Worm (Caenorhabditis elegans): ENCODE data around the gene rom-4.

rom-4 gene

DNA sequence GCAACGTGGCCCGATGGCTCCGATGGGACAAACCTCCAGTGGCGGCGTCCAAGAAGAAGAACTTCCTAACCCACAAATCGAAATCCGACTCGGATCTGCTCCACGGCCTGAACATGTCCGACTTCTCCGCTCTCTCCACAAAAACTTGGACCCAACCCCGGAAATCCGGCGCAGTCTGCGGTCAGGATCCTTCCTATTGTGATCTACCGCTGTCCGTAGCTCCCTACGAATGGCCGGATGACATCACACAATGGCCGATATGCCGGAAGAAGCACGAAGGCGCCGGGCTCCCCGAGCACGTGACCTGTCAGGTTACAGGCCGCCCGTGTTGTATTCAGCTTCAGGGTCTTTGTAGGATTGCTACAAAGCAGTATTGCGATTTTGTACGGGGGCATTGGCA, 14.7 kb downstream of the rom-4 start:
- TF ChIP-seq tbx-37 (GFP tag; conservative IDR thresholded peaks at IDR 0.05) = no peak
- no peak for TF ChIP-seq ceh-36 (tag; optimal IDR thresholded peaks at IDR 0.05)
- TF ChIP-seq hmg-4 (GFP tag; optimal IDR thresholded peaks at IDR 0.05) = no peak
- TF ChIP-seq ama-1 (optimal IDR thresholded peaks at IDR 0.05) = no peak
- TF ChIP-seq ets-7 (tag; optimal IDR thresholded peaks at IDR 0.05) = no peak
- no peak for TF ChIP-seq tra-4 (tag; optimal IDR thresholded peaks at IDR 0.05)

DNA sequence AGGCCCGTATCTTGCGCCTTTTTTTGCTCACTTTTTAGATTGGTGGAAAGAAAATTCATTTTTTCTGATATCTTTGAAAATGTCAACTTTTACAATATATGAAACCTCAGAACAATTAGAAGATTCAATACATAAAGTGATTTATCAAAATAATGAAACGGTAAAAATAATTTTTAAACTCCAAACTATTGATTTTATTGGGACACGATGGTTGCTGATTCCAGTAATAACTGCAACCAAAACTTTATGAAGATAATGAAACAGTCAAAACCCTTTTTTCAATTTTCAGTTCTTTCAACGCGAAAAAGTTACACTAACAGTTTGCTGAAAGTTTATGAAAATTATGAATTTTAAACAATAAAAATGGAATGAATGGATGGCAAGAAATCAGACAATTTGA, 25.4 kb downstream of the rom-4 start:
- TF ChIP-seq tbx-11 (GFP tag; IDR thresholded peaks at IDR 0.05) = no peak
- no peak for TF ChIP-seq scrt-1 (GFP tag; IDR thresholded peaks at IDR 0.05)
- TF ChIP-seq ceh-36 (tag; optimal IDR thresholded peaks at IDR 0.05) = no peak
- TF ChIP-seq aly-1 (tag; optimal IDR thresholded peaks at IDR 0.05) = no peak
- no peak for TF ChIP-seq ama-1 (optimal IDR thresholded peaks at IDR 0.05)
- no peak for TF ChIP-seq F13C5.2 (tag; optimal IDR thresholded peaks at IDR 0.05)
- no peak for TF ChIP-seq B0310.2 (tag; optimal IDR thresholded peaks at IDR 0.05)
- no peak for TF ChIP-seq hmbx-1 (tag; optimal IDR thresholded peaks at IDR 0.05)
- no peak for TF ChIP-seq hnd-1 (tag; optimal IDR thresholded peaks at IDR 0.05)
- TF ChIP-seq tbx-37 (GFP tag; conservative IDR thresholded peaks at IDR 0.05) = no peak
- TF ChIP-seq tra-4 (tag; optimal IDR thresholded peaks at IDR 0.05) = no peak
- no peak for TF ChIP-seq ceh-13 (GFP tag; optimal IDR thresholded peaks at IDR 0.05)
- no peak for TF ChIP-seq sea-1 (GFP tag; conservative IDR thresholded peaks at IDR 0.05)

DNA sequence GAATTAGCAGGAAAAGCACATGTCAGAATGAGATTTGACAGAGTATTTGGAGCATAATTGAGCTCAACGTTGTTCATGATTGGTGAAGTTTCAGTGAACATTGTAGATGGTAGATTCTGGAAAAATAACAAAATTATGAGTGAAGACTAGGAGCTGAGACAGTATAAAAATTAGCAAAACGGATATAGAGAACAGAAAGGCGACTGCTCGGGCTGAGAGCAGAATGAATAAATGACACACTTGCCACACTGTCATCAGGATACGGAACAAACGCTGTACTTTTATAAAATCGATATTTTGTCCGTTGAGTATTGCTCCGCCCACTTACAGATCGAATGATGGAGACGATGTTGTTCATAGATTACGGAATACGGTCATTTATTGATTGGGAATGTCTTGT, 29.4 kb downstream of the rom-4 start, which contains the start of gene dct-13:
dct-13 (minus strand) TSS at position 101 of the 400 bp plus-strand sequence.
- no peak for TF ChIP-seq sea-1 (GFP tag; conservative IDR thresholded peaks at IDR 0.05)

DNA sequence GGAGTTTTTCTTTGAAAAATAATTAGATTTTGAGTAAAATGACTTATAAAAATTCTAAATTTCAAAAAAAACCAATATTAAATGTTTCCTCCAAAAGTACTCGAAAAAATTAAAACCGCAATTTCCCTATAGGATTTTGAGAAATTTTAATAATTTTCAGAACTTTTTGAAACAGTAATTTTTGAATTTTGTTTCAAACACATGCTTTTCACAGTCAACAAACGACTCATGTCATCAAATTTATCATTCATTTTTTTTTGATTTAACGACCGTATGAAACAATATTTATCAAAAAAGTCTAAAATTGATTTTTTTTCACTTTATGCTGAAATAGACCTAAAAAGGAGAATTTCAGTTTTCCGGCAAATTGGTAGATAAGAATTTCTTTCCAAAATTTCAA, 30.9 kb downstream of the rom-4 start:
- TF ChIP-seq F13C5.2 (tag; optimal IDR thresholded peaks at IDR 0.05) = no peak
- no peak for TF ChIP-seq flt-1 (GFP tag; IDR thresholded peaks at IDR 0.05)
- no peak for TF ChIP-seq scrt-1 (GFP tag; IDR thresholded peaks at IDR 0.05)
- TF ChIP-seq hnd-1 (tag; optimal IDR thresholded peaks at IDR 0.05) = no peak
- TF ChIP-seq sea-1 (GFP tag; conservative IDR thresholded peaks at IDR 0.05) = no peak
- no peak for TF ChIP-seq ceh-13 (GFP tag; optimal IDR thresholded peaks at IDR 0.05)
- no peak for TF ChIP-seq tbx-37 (GFP tag; conservative IDR thresholded peaks at IDR 0.05)
- no peak for TF ChIP-seq tra-4 (tag; optimal IDR thresholded peaks at IDR 0.05)
- no peak for TF ChIP-seq tbx-11 (GFP tag; IDR thresholded peaks at IDR 0.05)
- TF ChIP-seq hmbx-1 (tag; optimal IDR thresholded peaks at IDR 0.05) = no peak
- no peak for TF ChIP-seq hmg-4 (GFP tag; optimal IDR thresholded peaks at IDR 0.05)
- no peak for TF ChIP-seq B0310.2 (tag; optimal IDR thresholded peaks at IDR 0.05)
- TF ChIP-seq aly-1 (tag; optimal IDR thresholded peaks at IDR 0.05) = no peak
- no peak for TF ChIP-seq ceh-36 (tag; optimal IDR thresholded peaks at IDR 0.05)

DNA sequence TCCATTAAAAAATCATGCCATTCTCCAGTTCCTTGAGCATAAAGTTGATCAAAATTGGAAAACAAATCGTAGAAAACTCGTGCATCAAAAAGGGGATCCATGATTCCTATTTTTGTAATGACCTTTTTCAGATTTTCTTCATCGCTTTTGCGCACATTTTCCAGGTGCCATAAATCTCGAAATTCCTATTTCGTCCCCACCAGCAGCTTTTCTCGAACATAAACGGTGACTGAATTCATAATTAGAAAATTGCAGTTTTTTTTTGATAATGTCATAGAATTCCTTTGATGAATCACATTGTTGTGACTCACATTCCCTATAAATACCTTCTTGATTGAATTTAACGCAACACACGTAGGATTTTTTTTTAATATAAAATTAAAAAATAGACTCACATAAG, 34.9 kb downstream of the rom-4 start, which contains the start of gene nhr-229:
nhr-229 (minus strand) TSS at position 101 of the 400 bp plus-strand sequence.
- TF ChIP-seq F13C5.2 (tag; optimal IDR thresholded peaks at IDR 0.05) = no peak
- TF ChIP-seq tbx-11 (GFP tag; IDR thresholded peaks at IDR 0.05) = no peak
- no peak for TF ChIP-seq scrt-1 (GFP tag; IDR thresholded peaks at IDR 0.05)
- no peak for TF ChIP-seq tbx-37 (GFP tag; conservative IDR thresholded peaks at IDR 0.05)
- no peak for TF ChIP-seq hnd-1 (tag; optimal IDR thresholded peaks at IDR 0.05)
- no peak for TF ChIP-seq ceh-36 (tag; optimal IDR thresholded peaks at IDR 0.05)
- no peak for TF ChIP-seq aly-1 (tag; optimal IDR thresholded peaks at IDR 0.05)
- TF ChIP-seq flt-1 (GFP tag; IDR thresholded peaks at IDR 0.05) = no peak
- no peak for TF ChIP-seq ama-1 (optimal IDR thresholded peaks at IDR 0.05)
- TF ChIP-seq hmbx-1 (tag; optimal IDR thresholded peaks at IDR 0.05) = no peak
- no peak for TF ChIP-seq ets-7 (tag; optimal IDR thresholded peaks at IDR 0.05)
- TF ChIP-seq tra-4 (tag; optimal IDR thresholded peaks at IDR 0.05) = no peak
- no peak for TF ChIP-seq hmg-4 (GFP tag; optimal IDR thresholded peaks at IDR 0.05)
- TF ChIP-seq ceh-13 (GFP tag; optimal IDR thresholded peaks at IDR 0.05) = no peak
- no peak for TF ChIP-seq sea-1 (GFP tag; conservative IDR thresholded peaks at IDR 0.05)
- no peak for TF ChIP-seq B0310.2 (tag; optimal IDR thresholded peaks at IDR 0.05)
- no peak for TF ChIP-seq pes-1 (GFP tag; IDR thresholded peaks at IDR 0.05)

DNA sequence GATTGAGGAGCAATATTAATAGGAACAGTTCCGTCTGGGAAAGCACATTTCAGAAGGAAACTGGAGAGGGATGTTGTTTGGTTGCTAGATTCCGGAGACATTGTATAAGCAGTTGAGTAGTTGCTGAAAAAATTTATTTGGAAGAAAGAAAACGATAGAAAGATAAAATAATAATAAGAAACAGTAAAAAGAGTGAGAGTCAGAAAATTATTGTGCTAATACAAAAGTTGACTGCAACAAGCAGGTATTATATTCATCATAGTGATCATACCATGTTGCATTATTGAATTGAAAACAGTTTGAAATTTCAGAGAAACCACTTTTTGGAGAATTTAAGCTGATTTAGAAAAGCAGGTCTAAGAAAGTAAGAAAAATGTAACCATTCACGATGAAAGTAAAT, 43.9 kb downstream of the rom-4 start, which contains the start of gene Y116A8C.19:
Y116A8C.19 (minus strand) TSS at position 101 of the 400 bp plus-strand sequence.
- TF ChIP-seq hmbx-1 (tag; optimal IDR thresholded peaks at IDR 0.05) (no peak), ama-1 (optimal IDR thresholded peaks at IDR 0.05) (no peak), aly-1 (tag; optimal IDR thresholded peaks at IDR 0.05) (no peak), ceh-36 (tag; optimal IDR thresholded peaks at IDR 0.05) (no peak), flt-1 (GFP tag; IDR thresholded peaks at IDR 0.05) (no peak), B0310.2 (tag; optimal IDR thresholded peaks at IDR 0.05) (no peak), hmg-4 (GFP tag; optimal IDR thresholded peaks at IDR 0.05) (no peak), F13C5.2 (tag; optimal IDR thresholded peaks at IDR 0.05) (no peak), tra-4 (tag; optimal IDR thresholded peaks at IDR 0.05) (no peak), hnd-1 (tag; optimal IDR thresholded peaks at IDR 0.05) (no peak), pes-1 (GFP tag; IDR thresholded peaks at IDR 0.05) (no peak), ceh-13 (GFP tag; optimal IDR thresholded peaks at IDR 0.05) (no peak), ets-7 (tag; optimal IDR thresholded peaks at IDR 0.05) (no peak), scrt-1 (GFP tag; IDR thresholded peaks at IDR 0.05) (no peak), sea-1 (GFP tag; conservative IDR thresholded peaks at IDR 0.05) (no peak), tbx-11 (GFP tag; IDR thresholded peaks at IDR 0.05) (no peak), tbx-37 (GFP tag; conservative IDR thresholded peaks at IDR 0.05) (no peak)

DNA sequence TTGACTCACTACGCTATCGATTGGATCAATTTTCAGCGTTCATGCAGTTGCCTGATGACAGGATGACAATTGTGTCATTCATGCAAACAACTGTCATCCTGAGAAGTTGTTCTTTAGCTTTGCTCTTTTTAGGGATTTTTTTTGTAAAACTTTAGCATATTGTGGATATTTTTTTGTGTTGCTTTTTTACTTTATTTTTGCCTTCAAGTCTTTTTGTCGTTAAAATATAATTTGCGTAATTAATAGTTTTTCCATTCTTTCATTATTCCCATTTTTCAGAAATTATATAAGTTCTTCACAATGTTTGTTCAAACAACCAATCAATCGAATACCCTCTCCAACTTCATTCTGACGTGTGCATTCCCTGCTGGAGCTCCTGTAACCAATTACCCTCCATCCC, 45.0 kb downstream of the rom-4 start, which contains the start of gene Y116A8C.20:
Y116A8C.20 (plus strand) TSS at position 301 of the 400 bp plus-strand sequence.
- TF ChIP-seq tra-4 (tag; optimal IDR thresholded peaks at IDR 0.05) (no peak), pes-1 (GFP tag; IDR thresholded peaks at IDR 0.05) (no peak), sea-1 (GFP tag; conservative IDR thresholded peaks at IDR 0.05) (no peak), hnd-1 (tag; optimal IDR thresholded peaks at IDR 0.05) (no peak), hmbx-1 (tag; optimal IDR thresholded peaks at IDR 0.05) (no peak), tbx-37 (GFP tag; conservative IDR thresholded peaks at IDR 0.05) (no peak), ets-7 (tag; optimal IDR thresholded peaks at IDR 0.05) (no peak), aly-1 (tag; optimal IDR thresholded peaks at IDR 0.05) (no peak)

DNA sequence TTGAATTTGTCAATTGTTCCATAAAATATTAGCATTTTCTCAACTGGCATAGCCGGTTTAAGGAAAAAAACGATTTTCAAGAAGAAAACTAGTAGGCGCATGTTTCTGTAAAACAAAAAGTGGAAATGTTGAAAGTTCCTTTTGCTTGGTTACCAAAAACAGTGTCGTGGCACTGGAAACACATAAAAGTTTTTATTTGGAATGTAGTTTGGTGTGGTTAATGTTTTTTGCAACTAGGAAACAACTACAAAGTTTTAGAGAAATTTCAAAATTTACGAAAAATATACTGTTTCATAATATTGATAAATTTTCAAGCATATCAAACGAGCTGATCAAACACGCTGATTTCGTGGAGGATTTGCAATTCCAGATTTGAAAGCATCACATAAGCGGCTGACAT, 50.1 kb downstream of the rom-4 start, which contains the start of gene clec-195:
clec-195 (minus strand) TSS at position 101 of the 400 bp plus-strand sequence.
- no peak for TF ChIP-seq tra-4 (tag; optimal IDR thresholded peaks at IDR 0.05)
- TF ChIP-seq tbx-37 (GFP tag; conservative IDR thresholded peaks at IDR 0.05) = no peak
- TF ChIP-seq aly-1 (tag; optimal IDR thresholded peaks at IDR 0.05) = no peak
- no peak for TF ChIP-seq sea-1 (GFP tag; conservative IDR thresholded peaks at IDR 0.05)
- TF ChIP-seq flt-1 (GFP tag; IDR thresholded peaks at IDR 0.05) = no peak
- no peak for TF ChIP-seq tbx-11 (GFP tag; IDR thresholded peaks at IDR 0.05)
- no peak for TF ChIP-seq hnd-1 (tag; optimal IDR thresholded peaks at IDR 0.05)
- TF ChIP-seq F13C5.2 (tag; optimal IDR thresholded peaks at IDR 0.05) = no peak
- no peak for TF ChIP-seq ets-7 (tag; optimal IDR thresholded peaks at IDR 0.05)
- TF ChIP-seq ceh-13 (GFP tag; optimal IDR thresholded peaks at IDR 0.05) = no peak
- TF ChIP-seq ama-1 (optimal IDR thresholded peaks at IDR 0.05) = no peak
- TF ChIP-seq scrt-1 (GFP tag; IDR thresholded peaks at IDR 0.05) = no peak
- no peak for TF ChIP-seq hmbx-1 (tag; optimal IDR thresholded peaks at IDR 0.05)
